Fruit fly (Drosophila melanogaster) whole organism, adult: ENCODE results near the gene CG33299.
A peak's percentile ranks its signal among the peaks of the same experiment; 100 is the strongest.

Experiments used
- CG11617 ChIP-seq: fragments of 200-800 bp; sonication (Bioruptor generic); optimal IDR thresholded peaks from 2 replicates; lab custom pipeline; 2017; ENCODE audit warnings: mild to moderate bottlenecking, missing biosample characterization, missing genetic modification reagents, missing genetic modification characterization
- CG12768 ChIP-seq: fragments of 200-800 bp; sonication (Bioruptor generic); optimal IDR thresholded peaks from 2 replicates; lab custom pipeline; 2017; ENCODE audit warnings: missing biosample characterization, missing genetic modification characterization, mild to moderate bottlenecking, moderate library complexity, missing genetic modification reagents
- CG14711 ChIP-seq: fragments of 200-800 bp; sonication (Bioruptor generic); optimal IDR thresholded peaks from 2 replicates; lab custom pipeline; 2018; ENCODE audit warnings: missing biosample characterization, mild to moderate bottlenecking, missing genetic modification characterization, moderate library complexity
- CG1620 ChIP-seq: fragments of 200-800 bp; sonication (Bioruptor generic); optimal IDR thresholded peaks from 2 replicates; lab custom pipeline; 2016; ENCODE audit warnings: missing biosample characterization, missing genetic modification characterization
- CG33017 ChIP-seq: fragments of 200-800 bp; sonication (Bioruptor generic); optimal IDR thresholded peaks from 2 replicates; lab custom pipeline; 2018; ENCODE audit warnings: missing biosample characterization, mild to moderate bottlenecking, missing genetic modification characterization, moderate library complexity
- CG5204 ChIP-seq: fragments of 200-800 bp; sonication (Bioruptor generic); optimal IDR thresholded peaks from 2 replicates; lab custom pipeline; 2016; ENCODE audit warnings: missing biosample characterization, missing genetic modification characterization
- CG7045 ChIP-seq: fragments of 200-800 bp; sonication (Bioruptor generic); optimal IDR thresholded peaks from 2 replicates; lab custom pipeline; 2017; ENCODE audit warnings: missing biosample characterization, mild to moderate bottlenecking, missing genetic modification characterization
- CG7101 ChIP-seq: fragments of 200-800 bp; sonication (Bioruptor generic); optimal IDR thresholded peaks from 2 replicates; lab custom pipeline; 2018; ENCODE audit warnings: missing biosample characterization, mild to moderate bottlenecking, missing genetic modification characterization, moderate library complexity
- Clk ChIP-seq: fragments of 200-800 bp; sonication (Bioruptor generic); optimal IDR thresholded peaks from 2 replicates; lab custom pipeline; 2017; ENCODE audit warnings: missing biosample characterization, missing genetic modification characterization
- Crg-1 ChIP-seq: fragments of 200-800 bp; sonication (Bioruptor generic); optimal IDR thresholded peaks from 2 replicates; lab custom pipeline; 2016; ENCODE audit warnings: missing biosample characterization, missing genetic modification characterization
- Hr96 ChIP-seq: fragments of 200-800 bp; sonication (Bioruptor generic); optimal IDR thresholded peaks from 2 replicates; lab custom pipeline; 2016; ENCODE audit warnings: missing biosample characterization, missing genetic modification characterization
- Mnt ChIP-seq: fragments of 200-800 bp; sonication (Bioruptor generic); optimal IDR thresholded peaks from 2 replicates; lab custom pipeline; 2016; ENCODE audit warnings: missing biosample characterization, mild to moderate bottlenecking, missing genetic modification characterization
- bab1 ChIP-seq: fragments of 200-800 bp; sonication (Bioruptor generic); optimal IDR thresholded peaks from 3 replicates; lab custom pipeline; 2019; ENCODE audit warnings: missing biosample characterization, mild to moderate bottlenecking, missing genetic modification characterization, moderate library complexity
- cic ChIP-seq: fragments of 200-800 bp; sonication (Bioruptor generic); optimal IDR thresholded peaks from 2 replicates; lab custom pipeline; 2017; ENCODE audit warnings: missing biosample characterization, mild to moderate bottlenecking, missing genetic modification characterization, moderate library complexity
- cnc ChIP-seq, 2 experiments: fragments of >200 bp; optimal IDR thresholded peaks; 2 replicates each; lab custom pipeline; 2017
- kay ChIP-seq: fragments of 200-800 bp; sonication (Bioruptor generic); peaks from one replicate; lab custom pipeline; 2016; ENCODE audit warnings: missing biosample characterization, missing genetic modification characterization, borderline replicate concordance
- ovo ChIP-seq: fragments of 200-800 bp; sonication (Bioruptor generic); optimal IDR thresholded peaks from 2 replicates; lab custom pipeline; 2016; ENCODE audit warnings: missing biosample characterization, missing genetic modification characterization
- pad ChIP-seq: fragments of 200-800 bp; sonication (Bioruptor generic); optimal IDR thresholded peaks from 3 replicates; lab custom pipeline; 2017; ENCODE audit warnings: missing biosample characterization, missing genetic modification characterization, mild to moderate bottlenecking, moderate library complexity, missing genetic modification reagents
- tj ChIP-seq: fragments of 200-800 bp; sonication (Bioruptor generic); optimal IDR thresholded peaks from 3 replicates; lab custom pipeline; 2017; ENCODE audit warnings: missing biosample characterization, mild to moderate bottlenecking, missing genetic modification characterization, moderate library complexity
- toe ChIP-seq: fragments of 200-800 bp; sonication (Bioruptor generic); optimal IDR thresholded peaks from 2 replicates; lab custom pipeline; 2016; ENCODE audit warnings: missing biosample characterization, missing genetic modification characterization

The CG33299 gene

DNA sequence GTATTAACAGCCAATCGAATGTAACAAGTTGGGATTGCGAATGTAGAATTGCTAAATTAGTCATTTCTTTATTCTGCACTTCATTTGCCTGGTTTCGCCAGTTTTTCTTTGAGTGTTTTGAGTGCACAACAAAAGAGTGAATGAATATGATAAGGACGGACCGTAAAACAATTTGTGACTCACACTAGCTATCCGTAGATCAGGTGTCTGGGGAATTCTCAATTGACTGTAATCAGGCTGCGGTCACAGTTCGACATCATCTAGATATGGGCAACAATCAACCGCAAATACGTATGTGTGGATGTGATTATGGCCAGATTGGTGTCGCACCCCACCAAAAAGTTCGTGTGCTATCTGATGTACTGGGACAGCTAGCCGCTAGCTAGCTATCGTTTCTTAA, 36.5 kb upstream of the CG33299 start:
- no peak for TF ChIP-seq toe (GFP tag; lab: Kevin White, UChicago)
- TF ChIP-seq CG7101 (tag; lab: Kevin White, UChicago): no peak
- TF ChIP-seq cic (GFP tag; lab: Kevin White, UChicago): peak; percentile 94
- TF ChIP-seq kay: peak; percentile 81

DNA sequence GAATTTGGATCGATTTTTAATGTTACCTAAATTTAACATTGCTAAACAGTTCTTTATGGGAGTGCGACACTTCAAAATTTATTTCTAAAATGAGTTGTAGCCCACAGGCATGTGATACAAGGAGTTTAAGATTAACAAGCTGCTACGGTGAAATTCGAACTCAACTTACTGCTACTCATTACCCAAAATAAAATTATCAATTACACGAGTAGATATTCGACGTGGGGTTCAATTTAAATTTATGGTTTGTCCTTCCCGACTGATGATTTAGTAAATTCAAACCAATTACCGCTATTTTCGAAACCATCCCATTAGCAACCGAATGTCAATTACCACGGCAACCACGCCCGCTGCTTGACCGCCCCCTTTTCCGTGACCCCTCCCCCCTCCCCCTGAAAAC, 31.2 kb upstream of the CG33299 start, which contains the start of gene CG31882:
Gene CG31882 (minus strand): TSS at position 101 of the 400 bp plus-strand sequence.
- TF ChIP-seq ovo (GFP tag; lab: Kevin White, UChicago): no peak

DNA sequence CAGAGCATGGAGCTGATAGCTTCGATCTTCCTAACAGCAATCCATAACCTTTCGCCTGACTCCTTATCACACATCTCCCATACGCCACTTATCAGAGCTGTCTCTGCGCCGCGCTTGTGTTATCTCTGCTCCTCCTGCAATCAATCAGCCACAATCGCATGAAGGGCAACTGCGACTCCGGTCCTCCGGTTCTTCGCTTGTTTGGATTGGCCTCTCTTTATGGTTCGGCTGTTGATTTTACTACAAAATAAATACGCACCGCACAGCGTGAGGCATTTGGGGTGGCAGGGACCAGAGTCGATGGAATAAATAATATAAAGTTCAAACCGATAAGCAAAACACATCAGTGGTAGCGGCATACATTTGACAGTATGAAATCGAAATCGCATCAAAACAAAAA, 23.3 kb upstream of the CG33299 start:
- TF ChIP-seq bab1 (GFP tag; lab: Kevin White, UChicago) (no peak), cic (GFP tag; lab: Kevin White, UChicago) (peak; percentile 17)

DNA sequence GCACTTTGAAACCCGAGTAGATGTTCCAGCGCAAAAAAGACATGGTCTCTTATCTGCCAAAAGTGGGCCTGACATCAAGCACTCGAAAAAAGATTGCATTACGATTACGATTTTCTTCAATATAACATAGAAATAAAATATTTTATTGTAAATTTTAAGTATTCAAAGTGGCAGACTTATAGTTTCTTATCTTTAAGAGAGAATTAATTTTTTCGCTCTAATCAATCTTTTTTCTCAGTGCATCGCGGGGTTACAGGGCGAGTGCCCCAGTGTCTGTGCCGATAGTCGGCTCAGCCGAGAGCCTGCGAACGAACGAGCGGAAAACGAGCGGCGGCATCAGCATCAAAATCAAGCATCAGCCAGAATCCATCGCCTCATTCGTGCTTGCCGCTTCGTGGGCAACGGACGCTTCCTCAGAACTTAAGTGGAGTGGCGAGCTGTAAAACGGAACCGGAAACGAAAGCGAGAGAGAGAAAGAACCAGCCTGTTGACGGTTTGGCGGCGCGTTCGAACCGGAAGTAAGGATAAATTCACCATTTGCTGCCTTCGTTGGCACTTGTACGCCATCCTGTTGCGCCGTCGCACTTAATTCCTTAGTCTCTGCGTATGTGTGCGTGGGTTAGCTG, 22.5 kb upstream of the CG33299 start, which contains the start of gene Apoltp:
Gene Apoltp (plus strand): TSS at position 369 of the 626 bp plus-strand sequence.
- TF ChIP-seq Hr96 (GFP tag; lab: Kevin White, UChicago): peak; percentile 18
- peak; percentile 14 for TF ChIP-seq CG7101 (tag; lab: Kevin White, UChicago)
- peak; percentile 7 for TF ChIP-seq kay
- TF ChIP-seq cnc (optimal IDR thresholded peaks at IDR 0.05; lab: Kevin White, UChicago): no peak
- no peak for TF ChIP-seq Mnt (GFP tag; lab: Kevin White, UChicago)

DNA sequence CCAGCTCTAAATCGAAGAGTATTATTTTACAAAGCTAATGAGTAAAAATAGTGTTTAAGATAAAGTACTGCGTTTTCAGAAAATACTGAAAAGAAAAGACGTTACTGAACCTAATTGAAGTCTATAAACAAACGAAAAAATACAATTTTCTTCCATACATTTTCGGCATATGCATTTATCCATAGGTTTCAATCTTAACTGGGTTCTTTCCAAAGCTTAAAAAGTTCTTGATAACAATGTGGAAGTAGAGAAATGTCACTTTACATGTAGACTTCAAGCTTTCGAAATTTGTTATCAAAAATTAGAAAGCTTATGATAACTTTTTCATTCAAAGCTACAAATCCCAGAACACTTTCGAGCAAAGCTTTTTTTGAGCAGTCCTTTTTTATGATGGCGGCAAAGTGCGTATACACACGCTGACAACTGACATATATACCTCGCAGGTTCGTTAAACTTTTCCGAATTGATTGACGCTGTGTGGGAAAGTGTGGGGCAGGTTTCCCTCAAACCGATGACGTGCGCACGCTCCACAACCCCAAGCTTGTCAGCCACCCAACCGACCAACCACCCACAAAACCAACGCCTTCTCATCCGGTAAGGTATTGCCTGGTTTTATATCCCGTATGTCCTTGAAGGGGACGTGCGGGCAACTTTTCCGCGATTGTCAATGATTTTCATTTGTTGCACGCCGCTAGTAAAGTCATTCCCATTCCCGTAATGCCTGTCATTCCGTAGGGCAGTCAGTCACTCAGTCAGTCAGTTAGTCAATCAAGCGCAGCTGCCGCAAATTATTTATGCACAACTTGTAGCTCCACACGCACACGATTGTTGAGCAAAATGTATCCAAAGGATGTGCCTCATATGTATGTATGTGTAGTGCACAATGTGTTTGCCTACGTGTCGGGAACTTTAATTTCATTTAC, 1.1 kb downstream of the CG33299 start:
- TF ChIP-seq Crg-1 (GFP tag; lab: Kevin White, UChicago) (no peak), CG33017 (tag; lab: Kevin White, UChicago) (no peak), cic (GFP tag; lab: Kevin White, UChicago) (no peak), tj (no peak), CG11617 (GFP tag; lab: Kevin White, UChicago) (no peak), CG5204 (GFP tag; lab: Kevin White, UChicago) (no peak), Hr96 (GFP tag; lab: Kevin White, UChicago) (no peak), cnc (optimal IDR thresholded peaks at IDR 0.05; lab: Kevin White, UChicago) (no peak), CG12768 (GFP tag; lab: Kevin White, UChicago) (no peak), pad (GFP tag; lab: Kevin White, UChicago) (no peak), toe (GFP tag; lab: Kevin White, UChicago) (no peak), CG1620 (GFP tag; lab: Kevin White, UChicago) (no peak), Clk (GFP tag; lab: Kevin White, UChicago) (no peak), Mnt (GFP tag; lab: Kevin White, UChicago) (no peak), ovo (GFP tag; lab: Kevin White, UChicago) (no peak), kay (no peak), CG14711 (tag; lab: Kevin White, UChicago) (no peak), CG7101 (tag; lab: Kevin White, UChicago) (no peak), bab1 (GFP tag; lab: Kevin White, UChicago) (no peak), CG7045 (no peak)

DNA sequence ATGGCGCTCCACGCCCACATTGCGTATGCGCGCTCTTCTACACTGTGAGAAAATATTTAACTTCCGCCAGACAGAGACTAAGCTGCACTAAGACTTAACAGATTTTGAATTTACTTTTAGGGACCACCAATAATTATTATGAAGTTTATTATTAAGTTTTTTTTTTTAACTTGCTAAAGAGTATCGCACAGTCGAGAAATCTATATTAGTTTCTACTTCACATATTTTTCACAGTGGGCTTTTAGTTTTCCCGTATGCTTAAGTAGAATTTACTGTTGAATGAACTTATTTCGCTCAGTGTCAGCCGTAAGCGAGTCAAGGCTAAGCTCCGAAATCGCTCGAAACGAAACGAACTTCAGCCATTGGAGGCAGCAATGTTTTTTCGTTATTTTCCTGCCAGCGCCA, 4.1 kb downstream of the CG33299 start:
- TF ChIP-seq CG7101 (tag; lab: Kevin White, UChicago) (no peak), CG5204 (GFP tag; lab: Kevin White, UChicago) (peak; percentile 41), Mnt (GFP tag; lab: Kevin White, UChicago) (no peak), cnc (optimal IDR thresholded peaks at IDR 0.05; lab: Kevin White, UChicago) (no peak), Clk (GFP tag; lab: Kevin White, UChicago) (no peak), CG33017 (tag; lab: Kevin White, UChicago) (peak; percentile 19), CG1620 (GFP tag; lab: Kevin White, UChicago) (no peak), bab1 (GFP tag; lab: Kevin White, UChicago) (no peak), toe (GFP tag; lab: Kevin White, UChicago) (no peak), CG7045 (peak; percentile 62), ovo (GFP tag; lab: Kevin White, UChicago) (no peak), Hr96 (GFP tag; lab: Kevin White, UChicago) (no peak), kay (no peak), Crg-1 (GFP tag; lab: Kevin White, UChicago) (no peak), CG14711 (tag; lab: Kevin White, UChicago) (no peak), tj (no peak), CG11617 (GFP tag; lab: Kevin White, UChicago) (peak; percentile 2), CG12768 (GFP tag; lab: Kevin White, UChicago) (peak; percentile 12), cic (GFP tag; lab: Kevin White, UChicago) (no peak)
